Fruit fly (Drosophila melanogaster) whole organism, embryonic: ENCODE measurements around the gene Adck5.

Experiments
- Blimp-1 ChIP-seq: fragments of 200-800 bp; sonication (Bioruptor generic); optimal IDR thresholded peaks from 3 replicates; lab custom pipeline; 2018; ENCODE audit warnings: missing biosample characterization, missing genetic modification characterization, mild to moderate bottlenecking, moderate library complexity, missing genetic modification reagents
- CG10462 ChIP-seq: fragments of 200-800 bp; sonication (Bioruptor generic); optimal IDR thresholded peaks from 2 replicates; lab custom pipeline; 2016; ENCODE audit warnings: missing biosample characterization, missing genetic modification characterization
- Gsc ChIP-seq: fragments of 200-800 bp; sonication (Bioruptor generic); IDR thresholded peaks from 2 replicates; pipeline ENCODE4 v1.3.6; 2022; ENCODE audit warnings: missing biosample characterization, missing genetic modification characterization
- danr ChIP-seq: fragments of 200-800 bp; sonication (Bioruptor generic); IDR thresholded peaks from 2 replicates; pipeline ENCODE4 v1.3.6; 2022; ENCODE audit warnings: missing biosample characterization, missing genetic modification characterization
- h ChIP-seq: fragments of >200 bp; optimal IDR thresholded peaks from 2 replicates; lab custom pipeline; 2017
- kah ChIP-seq: fragments of 200-800 bp; sonication (Bioruptor generic); optimal IDR thresholded peaks from 2 replicates; lab custom pipeline; 2018; ENCODE audit warnings: missing biosample characterization, mild to moderate bottlenecking, missing genetic modification characterization
- klu ChIP-seq: fragments of 200-800 bp; sonication (Bioruptor generic); IDR thresholded peaks from 2 replicates; pipeline ENCODE4 v1.3.6; 2022; ENCODE audit warnings: missing biosample characterization, missing genetic modification characterization
- sens-2 ChIP-seq: fragments of 200-800 bp; sonication (Bioruptor generic); IDR thresholded peaks from 2 replicates; pipeline ENCODE4 v1.3.6; 2022; ENCODE audit warnings: missing biosample characterization, missing genetic modification characterization
- zfh2 ChIP-seq: fragments of 200-800 bp; sonication (Bioruptor generic); optimal IDR thresholded peaks from 2 replicates; lab custom pipeline; 2016; ENCODE audit warnings: missing biosample characterization, missing genetic modification characterization

dm6 chr3L:11216219-11216618 lies 46.6 kb downstream of the Adck5 start:
- TF ChIP-seq h, result no peak
- TF ChIP-seq klu, result no peak
- TF ChIP-seq kah (GFP tag; lab: Kevin White, UChicago), result no peak
- no peak for TF ChIP-seq sens-2 (GFP tag; lab: Robert Waterston, UW)
- no peak for TF ChIP-seq Blimp-1 (GFP tag; lab: Kevin White, UChicago)
- no peak for TF ChIP-seq zfh2 (GFP tag; lab: Kevin White, UChicago)
- TF ChIP-seq CG10462, result no peak
- no peak for TF ChIP-seq danr (GFP tag; lab: Robert Waterston, UW)
- no peak for TF ChIP-seq Gsc (GFP tag; lab: Robert Waterston, UW)
